Fruit fly (Drosophila melanogaster) whole organism: ENCODE data around the gene CG15368.

Experiments used
- Dll ChIP-seq: fragments of >200 bp; optimal IDR thresholded peaks from 2 replicates; lab custom pipeline; 2017
- psq ChIP-seq: fragments of >200 bp; optimal IDR thresholded peaks from 2 replicates; lab custom pipeline; 2017
- usp ChIP-seq: fragments of >200 bp; optimal IDR thresholded peaks from 2 replicates; lab custom pipeline; 2017; ENCODE audit warnings: missing biosample characterization, missing genetic modification characterization, mixed read lengths

dm6 chrX:9251212-9251877, 35.8 kb downstream of the CG15368 start:
- TF ChIP-seq psq (lab: Kevin White, UChicago) (no peak), Dll (no peak), usp (GFP tag; lab: Kevin White, UChicago) (no peak)
